Fruit fly (Drosophila melanogaster): ENCODE measurements around the gene beta-Spec.

beta-Spec gene

DNA sequence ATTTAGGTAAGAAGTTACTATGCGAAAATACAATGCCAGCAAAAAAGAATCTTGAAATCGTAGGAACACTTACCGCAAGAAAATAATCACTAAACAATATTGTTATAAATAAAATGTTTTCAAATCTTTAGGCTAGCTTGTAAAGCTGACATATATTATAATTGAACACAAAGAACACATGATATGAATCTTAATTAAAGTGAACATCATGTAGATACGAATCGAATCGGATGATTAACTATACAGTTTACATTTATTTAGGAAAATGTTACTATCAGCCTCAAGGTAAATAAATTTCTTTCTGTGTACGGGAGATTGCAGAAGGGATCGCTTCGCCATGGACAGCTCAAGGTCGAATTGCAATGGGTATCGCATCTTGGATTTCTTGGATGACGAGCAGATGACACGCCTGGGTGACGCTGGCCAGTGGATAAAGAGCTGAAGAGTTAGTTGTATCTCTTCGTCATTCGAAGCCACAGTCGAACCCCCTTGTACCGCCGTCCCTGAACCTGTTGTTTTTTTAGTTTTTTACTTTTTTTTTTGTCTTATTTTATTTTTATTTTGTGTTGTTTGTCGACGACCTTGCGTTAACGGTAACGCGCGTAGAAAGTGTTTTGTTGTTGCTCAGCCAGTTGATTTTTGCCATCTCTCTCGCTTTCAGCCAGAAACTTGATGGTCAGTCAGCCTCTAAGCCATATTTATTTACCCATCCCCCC, 20.9 kb downstream of the beta-Spec start:
- TF ChIP-seq CG11762 (GFP tag; optimal IDR thresholded peaks at IDR 0.05; ENCODE audit: insufficient read depth): peak; percentile 55
- peak; percentile 66; the same call in 2 of the 3 replicates for TF ChIP-seq CG8119 (GFP tag; IDR thresholded peaks at IDR 0.05)
- TF ChIP-seq Lpt (GFP tag; optimal IDR thresholded peaks at IDR 0.05): no peak
- peak in 1 of 2 experiments; percentile 18 for TF ChIP-seq salr (GFP tag; optimal IDR thresholded peaks at IDR 0.05)
- peak; percentile 34 for TF ChIP-seq CG8319 (GFP tag; optimal IDR thresholded peaks at IDR 0.05)
- peak; percentile 60 for TF ChIP-seq CG34406 (GFP tag; optimal IDR thresholded peaks at IDR 0.05)
- peak; percentile 88 for TF ChIP-seq Eip78C (GFP tag)
- peak; percentile 53 for TF ChIP-seq OdsH (GFP tag; optimal IDR thresholded peaks at IDR 0.05)
- no peak for TF ChIP-seq CG1621 (tag; optimal IDR thresholded peaks at IDR 0.05)
- TF ChIP-seq fd85E (GFP tag; optimal IDR thresholded peaks at IDR 0.05): no peak
- TF ChIP-seq Ets96B (tag; optimal IDR thresholded peaks at IDR 0.05): peak; percentile 29
- TF ChIP-seq CG4318 (GFP tag; optimal IDR thresholded peaks at IDR 0.05): peak; percentile 17
- peak; percentile 2 for TF ChIP-seq Sox14 (GFP tag; optimal IDR thresholded peaks at IDR 0.05)
- TF ChIP-seq CG32006 (GFP tag; optimal IDR thresholded peaks at IDR 0.05): peak; percentile 66
- peak; percentile 34; the same call in 1 of the 2 replicates for TF ChIP-seq CG15336 (GFP tag; IDR thresholded peaks at IDR 0.05)
- peak; percentile 17 to 30 for TF ChIP-seq ss (GFP tag; optimal IDR thresholded peaks at IDR 0.05)
- TF ChIP-seq CG6808 (GFP tag; optimal IDR thresholded peaks at IDR 0.05): peak; percentile 43
- peak; percentile 42 for TF ChIP-seq achi (GFP tag; optimal IDR thresholded peaks at IDR 0.05)
- peak; percentile 62; the same call in 1 of the 3 replicates for TF ChIP-seq eg (GFP tag; IDR thresholded peaks at IDR 0.05)
- TF ChIP-seq Smox (GFP tag; optimal IDR thresholded peaks at IDR 0.05): peak; percentile 49
- TF ChIP-seq CG6163 (GFP tag; IDR thresholded peaks at IDR 0.05): peak; percentile 53; the same call in 1 of the 3 replicates
- TF ChIP-seq dsx (GFP tag; optimal IDR thresholded peaks at IDR 0.05; ENCODE audit: poor library complexity, severe bottlenecking): peak; percentile 18
- TF ChIP-seq Sox15 (GFP tag; optimal IDR thresholded peaks at IDR 0.05): peak; percentile 48
- TF ChIP-seq esn (GFP tag; optimal IDR thresholded peaks at IDR 0.05): peak; percentile 65
- TF ChIP-seq CG16779 (tag; optimal IDR thresholded peaks at IDR 0.05): no peak
- no peak for TF ChIP-seq CG9139 (GFP tag; optimal IDR thresholded peaks at IDR 0.05)
- TF ChIP-seq CG11902 (GFP tag; optimal IDR thresholded peaks at IDR 0.05): peak; percentile 48
- peak; percentile 65 for TF ChIP-seq topi (GFP tag; optimal IDR thresholded peaks at IDR 0.05)
- no peak for TF ChIP-seq vri (GFP tag; optimal IDR thresholded peaks at IDR 0.05)
- no peak for TF ChIP-seq Eip93F (GFP tag; optimal IDR thresholded peaks at IDR 0.05)
- peak; percentile 18 for TF ChIP-seq Sox102F (GFP tag; optimal IDR thresholded peaks at IDR 0.05)
- TF ChIP-seq Hr39 (GFP tag; optimal IDR thresholded peaks at IDR 0.05): peak; percentile 39
- no peak for TF ChIP-seq CG11294 (GFP tag; IDR thresholded peaks at IDR 0.05)
- peak; percentile 33 for TF ChIP-seq Hr4 (GFP tag; optimal IDR thresholded peaks at IDR 0.05)
- no peak for TF ChIP-seq Blimp-1 (GFP tag; optimal IDR thresholded peaks at IDR 0.05)
- peak; percentile 50 for TF ChIP-seq CG7368 (GFP tag; optimal IDR thresholded peaks at IDR 0.05)
- TF ChIP-seq CG10669 (GFP tag; optimal IDR thresholded peaks at IDR 0.05): peak; percentile 54
- TF ChIP-seq CG3032 (tag; optimal IDR thresholded peaks at IDR 0.05): peak; percentile 55
- peak; percentile 26 for TF ChIP-seq spab (GFP tag; optimal IDR thresholded peaks at IDR 0.05)
- no peak for TF ChIP-seq fkh (GFP tag; optimal IDR thresholded peaks at IDR 0.05)
- TF ChIP-seq CG8632 (GFP tag; optimal IDR thresholded peaks at IDR 0.05): peak; percentile 48
- peak; percentile 51 for TF ChIP-seq pdm3 (GFP tag; optimal IDR thresholded peaks at IDR 0.05)
- no peak for TF ChIP-seq Gug (GFP tag; IDR thresholded peaks at IDR 0.05)
- TF ChIP-seq CG3919 (GFP tag; optimal IDR thresholded peaks at IDR 0.05): peak; percentile 59
- peak; percentile 68 for TF ChIP-seq Eip75B (GFP tag; optimal IDR thresholded peaks at IDR 0.05)
- no peak for TF ChIP-seq Ets21C (GFP tag; optimal IDR thresholded peaks at IDR 0.05)
- no peak for TF ChIP-seq CG6276 (GFP tag; optimal IDR thresholded peaks at IDR 0.05)
- peak; percentile 50 for TF ChIP-seq acj6 (GFP tag; optimal IDR thresholded peaks at IDR 0.05)
- peak; percentile 37 for TF ChIP-seq cyc (GFP tag; optimal IDR thresholded peaks at IDR 0.05)
- peak; percentile 57 for TF ChIP-seq CG10631 (GFP tag; optimal IDR thresholded peaks at IDR 0.05)
